Fruit fly (Drosophila melanogaster): Measurements from ENCODE around the gene Kah.

Kah gene

dm6 chr3L:552950-553349, 36.1 kb downstream of the Kah start (continued):
- peak; percentile 66 for TF ChIP-seq CG9705 (GFP tag; optimal IDR thresholded peaks at IDR 0.05)
- peak; percentile 93 for TF ChIP-seq ey (GFP tag; optimal IDR thresholded peaks at IDR 0.05)
- peak; percentile 49 for TF ChIP-seq sv (GFP tag; optimal IDR thresholded peaks at IDR 0.05)

- TF ChIP-seq foxo (GFP tag; optimal IDR thresholded peaks at IDR 0.05), result no peak
- no peak for TF ChIP-seq tai (GFP tag; optimal IDR thresholded peaks at IDR 0.05)
- no peak for TF ChIP-seq Hr83 (GFP tag; optimal IDR thresholded peaks at IDR 0.05; ENCODE audit: poor library complexity, severe bottlenecking)
- TF ChIP-seq Rel (GFP tag; optimal IDR thresholded peaks at IDR 0.05), result no peak
- TF ChIP-seq Rel (tag; optimal IDR thresholded peaks at IDR 0.05), result peak; percentile 32
- no peak for TF ChIP-seq dl (GFP tag; optimal IDR thresholded peaks at IDR 0.05; ENCODE audit: insufficient read depth in 1 of 2, partially characterized antibody in 2 of 2)
- no peak for TF ChIP-seq dsf (GFP tag; optimal IDR thresholded peaks at IDR 0.05; ENCODE audit: borderline replicate concordance)
- TF ChIP-seq psq (GFP tag; optimal IDR thresholded peaks at IDR 0.05), result no peak
- peak; percentile 75 for TF ChIP-seq woc (GFP tag; optimal IDR thresholded peaks at IDR 0.05)
- no peak for TF ChIP-seq Abd-B (GFP tag; optimal IDR thresholded peaks at IDR 0.05)
- TF ChIP-seq Sp1 (GFP tag; optimal IDR thresholded peaks at IDR 0.05), result no peak
- TF ChIP-seq Jra (GFP tag; optimal IDR thresholded peaks at IDR 0.05), result no peak
- TF ChIP-seq Dfd (GFP tag; optimal IDR thresholded peaks at IDR 0.05), result no peak
Observed at dm6 chr3L:552446-552845, 36.6 kb downstream of the Kah start.

dm6 chr3L:551844-552243, 37.2 kb downstream of the Kah start:
- TF ChIP-seq brk (GFP tag; optimal IDR thresholded peaks at IDR 0.05) (no peak), rgr (GFP tag; optimal IDR thresholded peaks at IDR 0.05) (no peak), OdsH (GFP tag; optimal IDR thresholded peaks at IDR 0.05) (no peak), Dfd (GFP tag; optimal IDR thresholded peaks at IDR 0.05) (no peak), pan (optimal IDR thresholded peaks at IDR 0.05) (no peak), ey (GFP tag; optimal IDR thresholded peaks at IDR 0.05) (no peak), Hr78 (GFP tag; optimal IDR thresholded peaks at IDR 0.05) (no peak), Hnf4 (GFP tag; optimal IDR thresholded peaks at IDR 0.05) (no peak), HLH106 (tag; optimal IDR thresholded peaks at IDR 0.05) (no peak), CrebA (GFP tag; optimal IDR thresholded peaks at IDR 0.05; ENCODE audit: borderline replicate concordance) (no peak)

dm6 chr3L:550828-551094, 38.3 kb downstream of the Kah start:
- no peak for TF ChIP-seq Hr83 (GFP tag; optimal IDR thresholded peaks at IDR 0.05; ENCODE audit: poor library complexity, severe bottlenecking)
- no peak for TF ChIP-seq brk (GFP tag; optimal IDR thresholded peaks at IDR 0.05)
- TF ChIP-seq HLH106 (tag; optimal IDR thresholded peaks at IDR 0.05), result no peak
- no peak for TF ChIP-seq Sp1 (GFP tag; optimal IDR thresholded peaks at IDR 0.05)
- TF ChIP-seq jim (GFP tag; optimal IDR thresholded peaks at IDR 0.05), result no peak
- no peak for TF ChIP-seq Hnf4 (GFP tag; optimal IDR thresholded peaks at IDR 0.05)
- TF ChIP-seq dmrt93B (GFP tag; optimal IDR thresholded peaks at IDR 0.05), result no peak
- no peak for TF ChIP-seq Rel (GFP tag; optimal IDR thresholded peaks at IDR 0.05)
- no peak for TF ChIP-seq Rel (tag; optimal IDR thresholded peaks at IDR 0.05)
- TF ChIP-seq foxo (GFP tag; optimal IDR thresholded peaks at IDR 0.05), result no peak
- TF ChIP-seq lola (GFP tag; optimal IDR thresholded peaks at IDR 0.05), result no peak
- TF ChIP-seq GATAd (GFP tag; optimal IDR thresholded peaks at IDR 0.05), result no peak
- TF ChIP-seq Hr78 (GFP tag; optimal IDR thresholded peaks at IDR 0.05), result no peak
- TF ChIP-seq Mio (GFP tag; optimal IDR thresholded peaks at IDR 0.05), result no peak

dm6 chr3L:550082-550827, 38.8 kb downstream of the Kah start:
- TF ChIP-seq psq (GFP tag; optimal IDR thresholded peaks at IDR 0.05) (peak; percentile 57), Dif (GFP tag; optimal IDR thresholded peaks at IDR 0.05; ENCODE audit: partially characterized antibody) (no peak), CG9705 (GFP tag; optimal IDR thresholded peaks at IDR 0.05) (peak; percentile 43), brk (GFP tag; optimal IDR thresholded peaks at IDR 0.05) (no peak), lola (GFP tag; optimal IDR thresholded peaks at IDR 0.05) (no peak), tai (GFP tag; optimal IDR thresholded peaks at IDR 0.05) (peak; percentile 56), Sp1 (GFP tag; optimal IDR thresholded peaks at IDR 0.05) (peak; percentile 76), woc (GFP tag; optimal IDR thresholded peaks at IDR 0.05) (peak; percentile 87), Jra (GFP tag; optimal IDR thresholded peaks at IDR 0.05) (peak; percentile 63), HLH106 (tag; optimal IDR thresholded peaks at IDR 0.05) (peak; percentile 69), dsf (GFP tag; optimal IDR thresholded peaks at IDR 0.05; ENCODE audit: borderline replicate concordance) (peak; percentile 8), N (GFP tag; optimal IDR thresholded peaks at IDR 0.05) (no peak), Mio (GFP tag; optimal IDR thresholded peaks at IDR 0.05) (no peak), Rel (GFP tag; optimal IDR thresholded peaks at IDR 0.05) (no peak), Rel (tag; optimal IDR thresholded peaks at IDR 0.05) (peak; percentile 91), CG32264 (GFP tag; optimal IDR thresholded peaks at IDR 0.05) (no peak), fru (GFP tag; optimal IDR thresholded peaks at IDR 0.05) (peak; percentile 76), Dfd (GFP tag; optimal IDR thresholded peaks at IDR 0.05) (no peak), foxo (GFP tag; optimal IDR thresholded peaks at IDR 0.05) (peak in 1 of 2 experiments; percentile 83), OdsH (GFP tag; optimal IDR thresholded peaks at IDR 0.05) (peak; percentile 72), dmrt93B (GFP tag; optimal IDR thresholded peaks at IDR 0.05) (peak; percentile 42), ey (GFP tag; optimal IDR thresholded peaks at IDR 0.05) (peak; percentile 75), jim (GFP tag; optimal IDR thresholded peaks at IDR 0.05) (no peak), rgr (GFP tag; optimal IDR thresholded peaks at IDR 0.05) (peak; percentile 60), h (GFP tag; optimal IDR thresholded peaks at IDR 0.05) (peak; percentile 71), Hnf4 (GFP tag; optimal IDR thresholded peaks at IDR 0.05) (peak; percentile 12), br (GFP tag; optimal IDR thresholded peaks at IDR 0.05) (peak; percentile 71), pan (optimal IDR thresholded peaks at IDR 0.05) (no peak)
